Fruit fly (Drosophila melanogaster): ENCODE data around the gene pn.
A peak's percentile ranks its signal among the peaks of the same experiment; 100 is the strongest.

pn gene

dm6 chrX:2135868-2136787, 44.9 kb upstream of the pn start (continued):
- 0 out of 3 replicates have a peak, but pooled peaks have one; percentile 41 for TF ChIP-seq CG11560 (tag; IDR thresholded peaks at IDR 0.05)
- peak; percentile 50 for TF ChIP-seq Hmr (GFP tag; optimal IDR thresholded peaks at IDR 0.05)
- peak; percentile 46 for TF ChIP-seq dmrt99B (tag; optimal IDR thresholded peaks at IDR 0.05)
- no peak for TF ChIP-seq kni (GFP tag; optimal IDR thresholded peaks at IDR 0.05)
- peak; percentile 82 for TF ChIP-seq lov (optimal IDR thresholded peaks at IDR 0.05)
- no peak for TF ChIP-seq lov (GFP tag; IDR thresholded peaks at IDR 0.05)
- TF ChIP-seq ash1 (GFP tag; optimal IDR thresholded peaks at IDR 0.05): peak; percentile 20
- TF ChIP-seq hkb (optimal IDR thresholded peaks at IDR 0.05): no peak
- no peak; the same call in 1 of the 2 replicates for TF ChIP-seq hkb (GFP tag; IDR thresholded peaks at IDR 0.05)
- TF ChIP-seq Dp (GFP tag; optimal IDR thresholded peaks at IDR 0.05): no peak
- peak; percentile 30 for TF ChIP-seq mam (GFP tag; optimal IDR thresholded peaks at IDR 0.05)
- peak in 1 of 3 experiments; percentile 21 for TF ChIP-seq lola (GFP tag; optimal IDR thresholded peaks at IDR 0.05)
- TF ChIP-seq zf30C (GFP tag; optimal IDR thresholded peaks at IDR 0.05): peak; percentile 78
- TF ChIP-seq ttk (GFP tag; IDR thresholded peaks at IDR 0.05): no peak
- peak; percentile 20 for TF ChIP-seq Ssrp (tag; optimal IDR thresholded peaks at IDR 0.05)
- 0 out of 2 replicates have a peak, but pooled peaks have one; percentile 40 for TF ChIP-seq klu (GFP tag; IDR thresholded peaks at IDR 0.05)
- no peak for TF ChIP-seq CG3726 (GFP tag; IDR thresholded peaks at IDR 0.05)
- no peak for TF ChIP-seq sim (GFP tag; IDR thresholded peaks at IDR 0.05)
- TF ChIP-seq CG6765 (GFP tag; optimal IDR thresholded peaks at IDR 0.05): no peak
- TF ChIP-seq CG1792 (GFP tag; optimal IDR thresholded peaks at IDR 0.05): peak; percentile 17
- 0 out of 3 replicates have a peak, but pooled peaks have one; percentile 5 for TF ChIP-seq vnd (GFP tag; IDR thresholded peaks at IDR 0.05; ENCODE audit: partially characterized antibody)
- peak; percentile 59 for TF ChIP-seq gem (tag; optimal IDR thresholded peaks at IDR 0.05)
- TF ChIP-seq grau (tag; optimal IDR thresholded peaks at IDR 0.05): peak; percentile 92
- TF ChIP-seq Mad (GFP tag; optimal IDR thresholded peaks at IDR 0.05): no peak
- peak; percentile 6 for TF ChIP-seq CG18262 (tag; optimal IDR thresholded peaks at IDR 0.05)
- 0 out of 2 replicates have a peak, but pooled peaks have one; percentile 21 for TF ChIP-seq CG3847 (GFP tag; IDR thresholded peaks at IDR 0.05)
- peak; percentile 47 for TF ChIP-seq Xbp1 (GFP tag; optimal IDR thresholded peaks at IDR 0.05)
- TF ChIP-seq CG18599 (GFP tag; optimal IDR thresholded peaks at IDR 0.05): peak; percentile 52
- no peak for TF ChIP-seq az2 (GFP tag; optimal IDR thresholded peaks at IDR 0.05)
- TF ChIP-seq CG17359 (tag; optimal IDR thresholded peaks at IDR 0.05): peak; percentile 15
- TF ChIP-seq CG12942 (GFP tag; optimal IDR thresholded peaks at IDR 0.05): peak; percentile 15
- peak; percentile 62 for TF ChIP-seq lmd (GFP tag; IDR thresholded peaks at IDR 0.05)
- TF ChIP-seq ATbp (GFP tag; optimal IDR thresholded peaks at IDR 0.05): peak; percentile 34
- peak; percentile 75 for TF ChIP-seq Ptx1 (GFP tag; IDR thresholded peaks at IDR 0.05)
- peak; percentile 28 for TF ChIP-seq exex (tag; optimal IDR thresholded peaks at IDR 0.05)
- peak; percentile 57 for TF ChIP-seq CG32532 (GFP tag; IDR thresholded peaks at IDR 0.05)
- peak; percentile 31 for TF ChIP-seq Sox102F (GFP tag; optimal IDR thresholded peaks at IDR 0.05)
- peak; percentile 41 for TF ChIP-seq CG16815 (GFP tag; optimal IDR thresholded peaks at IDR 0.05)
- TF ChIP-seq Blimp-1 (GFP tag; optimal IDR thresholded peaks at IDR 0.05): peak; percentile 13
- TF ChIP-seq Rx (GFP tag; IDR thresholded peaks at IDR 0.05): peak; percentile 27; the same call in 1 of the 2 replicates
- peak; percentile 42 for TF ChIP-seq Hsf (GFP tag; optimal IDR thresholded peaks at IDR 0.05)
- peak; percentile 24; the same call in 1 of the 3 replicates for TF ChIP-seq CG17361 (GFP tag; IDR thresholded peaks at IDR 0.05)
- TF ChIP-seq sr (GFP tag; IDR thresholded peaks at IDR 0.05): 0 out of 3 replicates have a peak, but pooled peaks have one; percentile 23
- TF ChIP-seq sob (GFP tag; IDR thresholded peaks at IDR 0.05): 0 out of 2 replicates have a peak, but pooled peaks have one; percentile 5
- peak; percentile 75 for TF ChIP-seq CG14441 (GFP tag; IDR thresholded peaks at IDR 0.05)
- 0 out of 2 replicates have a peak, but pooled peaks have one; percentile 7 for TF ChIP-seq CG14014 (GFP tag; IDR thresholded peaks at IDR 0.05)
- no peak for TF ChIP-seq caup (GFP tag; optimal IDR thresholded peaks at IDR 0.05; ENCODE audit: severe bottlenecking)
- no peak for TF ChIP-seq CG12391 (tag; optimal IDR thresholded peaks at IDR 0.05)
